Worm (Caenorhabditis elegans) whole organism, late embryonic: ENCODE results near the gene Y37E11B.10.

Experiments used
- ceh-31 ChIP-seq: sonication (generic microtip); optimal IDR thresholded peaks from 2 replicates; lab custom pipeline; 2016; ENCODE audit warnings: missing genetic modification characterization, missing compliant biosample characterization
- che-1 ChIP-seq: sonication (generic microtip); optimal IDR thresholded peaks from 2 replicates; lab custom pipeline; 2016; ENCODE audit warnings: mild to moderate bottlenecking, missing genetic modification characterization, missing compliant biosample characterization
- ets-4 ChIP-seq: sonication (generic microtip); optimal IDR thresholded peaks from 2 replicates; lab custom pipeline; 2016; ENCODE audit warnings: missing genetic modification characterization, missing compliant biosample characterization
- lin-11 ChIP-seq: fragments of 200-800 bp; sonication (Bioruptor generic); optimal IDR thresholded peaks from 2 replicates; lab custom pipeline; 2018; ENCODE audit warnings: mild to moderate bottlenecking, missing genetic modification characterization, missing compliant biosample characterization
- nhr-11 ChIP-seq: fragments of 150-350 bp; optimal IDR thresholded peaks from 2 replicates; lab custom pipeline; 2014; ENCODE audit warnings: missing biosample characterization, missing genetic modification characterization
- nhr-232 ChIP-seq: sonication (generic microtip); optimal IDR thresholded peaks from 2 replicates; lab custom pipeline; 2016; ENCODE audit warnings: missing genetic modification characterization, missing compliant biosample characterization
- npax-4 ChIP-seq: sonication (generic microtip); optimal IDR thresholded peaks from 2 replicates; lab custom pipeline; 2016; ENCODE audit warnings: missing genetic modification characterization, missing compliant biosample characterization
- ref-2 ChIP-seq: sonication (generic microtip); optimal IDR thresholded peaks from 2 replicates; lab custom pipeline; 2016; ENCODE audit warnings: missing genetic modification characterization, missing compliant biosample characterization
- tbx-2 ChIP-seq: sonication (generic microtip); optimal IDR thresholded peaks from 2 replicates; lab custom pipeline; 2016; ENCODE audit warnings: missing genetic modification characterization, missing compliant biosample characterization

- TF ChIP-seq nhr-11 (tag; lab: Kevin White, UChicago) (no peak), ceh-31 (tag; lab: Kevin White, UChicago) (no peak), ets-4 (tag; lab: Kevin White, UChicago) (no peak), ref-2 (tag; lab: Kevin White, UChicago) (no peak), nhr-232 (tag; lab: Kevin White, UChicago) (no peak), tbx-2 (no peak), npax-4 (tag; lab: Kevin White, UChicago) (no peak), lin-11 (tag; lab: Kevin White, UChicago) (no peak), che-1 (tag; lab: Kevin White, UChicago) (no peak)
Measured at ce11 chrIV:3621805-3622355, 15.6 kb upstream of the Y37E11B.10 start.
